Worm (Caenorhabditis elegans) whole organism, early embryonic: Measurements from ENCODE around the gene sfxn-1.1.

Experiments
- ama-1 ChIP-seq: fragments of 150-350 bp; optimal IDR thresholded peaks from 2 replicates; lab custom pipeline; 2014
- ceh-36 ChIP-seq: sonication (generic microtip); optimal IDR thresholded peaks from 2 replicates; lab custom pipeline; 2016; ENCODE audit warnings: missing genetic modification characterization, inconsistent platforms, missing compliant biosample characterization

ce11 chrII:9540723-9541122, 22.0 kb upstream of the sfxn-1.1 start, which contains the start of gene sra-3:
- no peak for TF ChIP-seq ama-1 (lab: Kevin White, UChicago)
- no peak for TF ChIP-seq ceh-36 (tag; lab: Kevin White, UChicago)
